Worm (Caenorhabditis elegans): Measurements from ENCODE around the gene rps-0.
A peak's percentile ranks its signal among the peaks of the same experiment; 100 is the strongest.
"Not testable (repeated sequence)": the region's sequence is repeated elsewhere in the genome, so short reads cannot be mapped to it uniquely, and the experiment has no call there.

Gene rps-0

ce11 chrIII:4792560-4793136 lies 38.8 kb upstream of the rps-0 start, which contains the start of gene mip-1:
Gene mip-1 (plus strand): TSS chrIII:4793086.
- TF ChIP-seq nhr-67 (tag; optimal IDR thresholded peaks at IDR 0.05) (no peak), elt-1 (tag; optimal IDR thresholded peaks at IDR 0.05) (no peak), nhr-25 (tag; optimal IDR thresholded peaks at IDR 0.05) (no peak), R02D3.7 (tag; optimal IDR thresholded peaks at IDR 0.05) (no peak)

- TF ChIP-seq elt-1 (tag; optimal IDR thresholded peaks at IDR 0.05) (no peak), nhr-43 (tag; optimal IDR thresholded peaks at IDR 0.05; ENCODE audit: poor library complexity, severe bottlenecking) (no peak), egl-5 (tag; optimal IDR thresholded peaks at IDR 0.05) (peak; percentile 44), snpc-4 (tag; optimal IDR thresholded peaks at IDR 0.05) (no peak), unc-39 (tag; optimal IDR thresholded peaks at IDR 0.05) (no peak), pha-4 (tag; optimal IDR thresholded peaks at IDR 0.05) (peak; percentile 48), sea-2 (GFP tag; optimal IDR thresholded peaks at IDR 0.05) (no peak), lin-15B (tag; optimal IDR thresholded peaks at IDR 0.05) (peak; percentile 20), eor-1 (tag; optimal IDR thresholded peaks at IDR 0.05) (no peak), fkh-2 (tag; optimal IDR thresholded peaks at IDR 0.05) (no peak)
These were observed 31.9 kb upstream of the rps-0 start, which contains the start of gene mel-28 for ce11 chrIII:4785714-4786113. Gene mel-28 (plus strand): TSS chrIII:4786080.

DNA sequence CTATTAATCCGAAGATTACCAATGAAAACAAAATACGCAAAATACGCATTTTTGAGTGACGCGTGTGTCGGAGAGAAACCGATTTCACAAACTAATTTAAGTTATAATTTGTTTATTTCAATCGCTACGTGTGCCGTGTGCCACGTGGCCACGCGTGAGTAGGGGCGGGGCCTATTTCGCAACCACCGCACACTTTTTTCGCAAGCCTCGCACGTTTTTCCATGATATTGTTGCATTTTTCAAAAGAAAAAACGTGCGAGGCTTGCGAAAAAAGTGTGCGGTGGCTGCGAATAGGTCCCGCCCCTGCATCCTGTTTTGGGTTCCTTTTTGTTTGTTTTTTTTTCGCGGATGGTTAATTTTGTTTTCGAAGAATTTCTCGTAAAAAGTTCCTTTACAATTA lies 31.3 kb upstream of the rps-0 start, which contains the start of gene enu-3.2:
Gene enu-3.2 (minus strand): TSS at position 105 of the 400 bp plus-strand sequence.
- TF ChIP-seq aly-2, lin-15B, fkh-2 (tag; optimal IDR thresholded peaks at IDR 0.05): not testable (repeated sequence)

- TF ChIP-seq fkh-2, elt-2, nhr-237 (tag; optimal IDR thresholded peaks at IDR 0.05): not testable (repeated sequence)
These were observed 28.2 kb upstream of the rps-0 start, which contains the start of the genes gex-5 and C38D4.10 for ce11 chrIII:4781937-4782576. Gene gex-5 (minus strand): TSS chrIII:4781987. Gene C38D4.10 (plus strand): TSS chrIII:4782526.

ce11 chrIII:4779855-4780254 lies 26.0 kb upstream of the rps-0 start, which contains the start of gene B0393.9:
Gene B0393.9 (minus strand): TSS chrIII:4780157.
- peak; percentile 35 for TF ChIP-seq pqm-1 (tag; optimal IDR thresholded peaks at IDR 0.05)
- no peak for TF ChIP-seq elt-3 (tag; optimal IDR thresholded peaks at IDR 0.05)
- no peak for TF ChIP-seq nfya-1 (tag; optimal IDR thresholded peaks at IDR 0.05; ENCODE audit: insufficient read depth)
- no peak for TF ChIP-seq snpc-4 (tag; optimal IDR thresholded peaks at IDR 0.05)
- peak; percentile 55 for TF ChIP-seq elt-2 (tag; optimal IDR thresholded peaks at IDR 0.05)

ce11 chrIII:4778003-4778402 lies 24.2 kb upstream of the rps-0 start, which contains the start of gene B0393.7:
Gene B0393.7 (minus strand): TSS chrIII:4778103.
- TF ChIP-seq tbx-2 (tag; optimal IDR thresholded peaks at IDR 0.05): no peak
- no peak for TF ChIP-seq snpc-4 (tag; optimal IDR thresholded peaks at IDR 0.05)
- TF ChIP-seq nhr-28 (tag; optimal IDR thresholded peaks at IDR 0.05): no peak
- TF ChIP-seq egl-5 (tag; optimal IDR thresholded peaks at IDR 0.05): no peak
- no peak for TF ChIP-seq fkh-2 (tag; optimal IDR thresholded peaks at IDR 0.05)
- no peak for TF ChIP-seq fos-1 (tag; optimal IDR thresholded peaks at IDR 0.05)
- TF ChIP-seq nhr-23 (tag; optimal IDR thresholded peaks at IDR 0.05): no peak
- TF ChIP-seq ceh-28 (tag; optimal IDR thresholded peaks at IDR 0.05): no peak
- no peak for TF ChIP-seq daf-12 (tag; optimal IDR thresholded peaks at IDR 0.05)
- TF ChIP-seq mdl-1 (tag; optimal IDR thresholded peaks at IDR 0.05): no peak
- TF ChIP-seq hmg-11 (tag; optimal IDR thresholded peaks at IDR 0.05): no peak
- no peak for TF ChIP-seq elt-3 (tag; optimal IDR thresholded peaks at IDR 0.05)
- no peak for TF ChIP-seq nhr-67 (tag; optimal IDR thresholded peaks at IDR 0.05)
- TF ChIP-seq nhr-25 (tag; optimal IDR thresholded peaks at IDR 0.05): no peak
- TF ChIP-seq nhr-77 (tag; optimal IDR thresholded peaks at IDR 0.05): no peak
